Fruit fly (Drosophila melanogaster): Measurements from ENCODE around the gene CG18476.

The CG18476 gene

DNA sequence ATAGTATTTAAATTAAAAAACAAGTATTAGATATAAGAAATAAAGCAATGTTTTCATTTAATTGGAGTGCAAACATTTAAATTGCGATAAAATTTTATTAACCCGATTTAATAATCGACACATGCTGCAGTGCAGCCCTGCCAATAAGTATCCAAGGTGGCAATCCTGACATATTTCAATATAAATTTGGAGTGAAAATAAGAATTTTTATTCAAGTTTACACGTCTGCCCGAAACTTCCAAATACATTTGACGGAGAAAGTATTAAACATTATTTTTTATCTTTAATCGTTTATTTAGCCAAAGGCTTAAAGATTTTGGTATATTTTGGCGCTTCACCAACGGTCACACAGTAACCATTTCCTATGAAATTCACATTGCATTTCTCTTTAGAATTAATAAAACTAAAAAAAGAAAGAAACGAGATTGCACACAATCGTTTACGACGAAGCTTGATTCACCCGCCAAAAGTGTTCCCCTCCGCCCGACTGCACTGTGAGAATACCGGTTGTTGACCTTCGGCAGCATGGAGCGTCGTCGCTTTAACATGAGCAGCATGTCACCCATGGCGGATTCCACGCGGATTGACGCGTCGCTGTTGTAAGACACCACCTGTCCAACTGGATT is 49.4 kb downstream of the CG18476 start, which contains the start of gene CG14712 (continued):
- no peak for TF ChIP-seq bab2 (GFP tag; optimal IDR thresholded peaks at IDR 0.05)
- peak; percentile 77 for TF ChIP-seq Ets97D (GFP tag; optimal IDR thresholded peaks at IDR 0.05)
- TF ChIP-seq Ravus (GFP tag; IDR thresholded peaks at IDR 0.05) = no peak
- no peak for TF ChIP-seq Hand (GFP tag; optimal IDR thresholded peaks at IDR 0.05)
- TF ChIP-seq ab (GFP tag; optimal IDR thresholded peaks at IDR 0.05) = no peak
- TF ChIP-seq CG11696 (GFP tag; IDR thresholded peaks at IDR 0.05) = no peak
- TF ChIP-seq repo (GFP tag; optimal IDR thresholded peaks at IDR 0.05) = no peak
- TF ChIP-seq lab (GFP tag; optimal IDR thresholded peaks at IDR 0.05) = no peak
- TF ChIP-seq Aef1 (GFP tag; IDR thresholded peaks at IDR 0.05) = no peak
- TF ChIP-seq chinmo (GFP tag; IDR thresholded peaks at IDR 0.05; ENCODE audit: partially characterized antibody) = 0 out of 4 replicates have a peak, but pooled peaks have one; percentile 66
- no peak for TF ChIP-seq ro (GFP tag; IDR thresholded peaks at IDR 0.05)
- TF ChIP-seq crp (GFP tag; optimal IDR thresholded peaks at IDR 0.05) = peak in 1 of 2 experiments; percentile 51
- TF ChIP-seq cg (GFP tag; optimal IDR thresholded peaks at IDR 0.05) = no peak
- no peak for TF ChIP-seq CG17568 (GFP tag; optimal IDR thresholded peaks at IDR 0.05)
- TF ChIP-seq CTCF (GFP tag; optimal IDR thresholded peaks at IDR 0.05) = no peak
- TF ChIP-seq HHEX (GFP tag; optimal IDR thresholded peaks at IDR 0.05) = no peak
- TF ChIP-seq CoRest (tag; optimal IDR thresholded peaks at IDR 0.05) = no peak
- no peak for TF ChIP-seq tin (GFP tag; optimal IDR thresholded peaks at IDR 0.05)
- TF ChIP-seq CG1647 (GFP tag; optimal IDR thresholded peaks at IDR 0.05) = no peak
- TF ChIP-seq CG12155 (GFP tag; optimal IDR thresholded peaks at IDR 0.05) = no peak
- TF ChIP-seq CG4360 (GFP tag; IDR thresholded peaks at IDR 0.05) = no peak
- TF ChIP-seq hth (optimal IDR thresholded peaks at IDR 0.05) = no peak
- peak; percentile 13 for TF ChIP-seq CG33213 (GFP tag; optimal IDR thresholded peaks at IDR 0.05)
- TF ChIP-seq CG3065 (GFP tag; optimal IDR thresholded peaks at IDR 0.05) = no peak
- no peak for TF ChIP-seq CG6813 (GFP tag; optimal IDR thresholded peaks at IDR 0.05)
- no peak for TF ChIP-seq gem (tag; optimal IDR thresholded peaks at IDR 0.05)
- TF ChIP-seq CG9876 (GFP tag; optimal IDR thresholded peaks at IDR 0.05) = no peak
- no peak for TF ChIP-seq Six4 (GFP tag; optimal IDR thresholded peaks at IDR 0.05)
- no peak for TF ChIP-seq PHDP (tag; optimal IDR thresholded peaks at IDR 0.05)
- TF ChIP-seq slp2 (GFP tag; optimal IDR thresholded peaks at IDR 0.05) = no peak
- TF ChIP-seq CG10431 (GFP tag; optimal IDR thresholded peaks at IDR 0.05) = no peak
- TF ChIP-seq MTF-1 (GFP tag; optimal IDR thresholded peaks at IDR 0.05; ENCODE audit: borderline replicate concordance) = no peak
- peak; percentile 40; the same call in 1 of the 2 replicates for TF ChIP-seq slbo (GFP tag; IDR thresholded peaks at IDR 0.05)
- no peak for TF ChIP-seq CG11504 (tag; optimal IDR thresholded peaks at IDR 0.05)
- no peak for TF ChIP-seq sr (GFP tag; IDR thresholded peaks at IDR 0.05)
- peak; percentile 69 for TF ChIP-seq CG10267 (tag; optimal IDR thresholded peaks at IDR 0.05)
- TF ChIP-seq Hmr (GFP tag; optimal IDR thresholded peaks at IDR 0.05) = no peak
- no peak for TF ChIP-seq dpn (GFP tag; optimal IDR thresholded peaks at IDR 0.05)
- peak; percentile 72 for TF ChIP-seq phol (tag; optimal IDR thresholded peaks at IDR 0.05)
- peak; percentile 59 for TF ChIP-seq CG4617 (GFP tag; optimal IDR thresholded peaks at IDR 0.05; ENCODE audit: borderline replicate concordance)
- no peak for TF ChIP-seq seq (GFP tag; IDR thresholded peaks at IDR 0.05)
- no peak for TF ChIP-seq Lpt (GFP tag; optimal IDR thresholded peaks at IDR 0.05)
- peak; percentile 96 for TF ChIP-seq E2f2 (GFP tag; IDR thresholded peaks at IDR 0.05)
- peak; percentile 16 for TF ChIP-seq CrebB (tag; optimal IDR thresholded peaks at IDR 0.05)
- TF ChIP-seq tup (GFP tag; optimal IDR thresholded peaks at IDR 0.05) = no peak
- no peak for TF ChIP-seq Xrp1 (GFP tag; IDR thresholded peaks at IDR 0.05)
- no peak for TF ChIP-seq esg (GFP tag; conservative IDR thresholded peaks at IDR 0.05)
- peak; percentile 5 for TF ChIP-seq HLH54F (GFP tag; optimal IDR thresholded peaks at IDR 0.05)
- no peak for TF ChIP-seq CG17359 (tag; optimal IDR thresholded peaks at IDR 0.05)
- no peak for TF ChIP-seq CG31224 (GFP tag; IDR thresholded peaks at IDR 0.05)
- TF ChIP-seq CG33557 (GFP tag; optimal IDR thresholded peaks at IDR 0.05) = no peak
